Fruit fly (Drosophila melanogaster) whole organism, wandering third instar larva: ENCODE results near the gene CG13077.

ENCODE experiments used
- Abd-B ChIP-seq: fragments of >200 bp; optimal IDR thresholded peaks from 2 replicates; lab custom pipeline; 2017; ENCODE audit warnings: missing biosample characterization, missing genetic modification characterization
- CG32264 ChIP-seq: fragments of 200-800 bp; sonication (Bioruptor generic); optimal IDR thresholded peaks from 2 replicates; lab custom pipeline; 2016; ENCODE audit warnings: missing biosample characterization, missing genetic modification characterization
- CG9705 ChIP-seq: fragments of 200-800 bp; sonication (Bioruptor generic); optimal IDR thresholded peaks from 2 replicates; lab custom pipeline; 2018; ENCODE audit warnings: missing biosample characterization, mild to moderate bottlenecking, missing genetic modification characterization
- CrebA ChIP-seq: fragments of 200-800 bp; sonication (Bioruptor generic); optimal IDR thresholded peaks from 2 replicates; lab custom pipeline; 2016; ENCODE audit warnings: missing biosample characterization, mild to moderate bottlenecking, missing genetic modification characterization, borderline replicate concordance
- Dfd ChIP-seq: fragments of >200 bp; optimal IDR thresholded peaks from 2 replicates; lab custom pipeline; 2017; ENCODE audit warnings: missing biosample characterization, missing genetic modification characterization
- Dif ChIP-seq: fragments of 200-275, 200-300 bp; sonication (Bioruptor generic); optimal IDR thresholded peaks from 2 replicates; lab custom pipeline; 2018; ENCODE audit warnings: missing biosample characterization, missing genetic modification characterization; ENCODE audit not compliant: partially characterized antibody
- GATAd ChIP-seq: sonication (Bioruptor generic); optimal IDR thresholded peaks from 2 replicates; lab custom pipeline; 2016; ENCODE audit warnings: missing biosample characterization, missing genetic modification characterization
- HLH106 ChIP-seq: fragments of 200-800 bp; optimal IDR thresholded peaks from 3 replicates; lab custom pipeline; 2019; ENCODE audit warnings: missing biosample characterization, mild to moderate bottlenecking, missing genetic modification characterization, moderate library complexity
- Hnf4 ChIP-seq: fragments of 200-800 bp; sonication (Bioruptor generic); optimal IDR thresholded peaks from 2 replicates; lab custom pipeline; 2016; ENCODE audit warnings: missing biosample characterization, mild to moderate bottlenecking, missing genetic modification characterization
- Hr78 ChIP-seq: fragments of >200 bp; optimal IDR thresholded peaks from 2 replicates; lab custom pipeline; 2017; ENCODE audit warnings: missing biosample characterization, missing genetic modification characterization
- Hr83 ChIP-seq: fragments of 200-300 bp; sonication (Bioruptor generic); optimal IDR thresholded peaks from 2 replicates; lab custom pipeline; 2016; ENCODE audit warnings: missing biosample characterization, mild to moderate bottlenecking, missing genetic modification characterization, moderate library complexity; ENCODE audit not compliant: poor library complexity, severe bottlenecking
- Jra ChIP-seq: sonication (Bioruptor generic); optimal IDR thresholded peaks from 2 replicates; lab custom pipeline; 2016; ENCODE audit warnings: missing biosample characterization, missing genetic modification characterization
- Mio ChIP-seq: sonication (Bioruptor generic); optimal IDR thresholded peaks from 2 replicates; lab custom pipeline; 2016; ENCODE audit warnings: missing biosample characterization, missing genetic modification characterization
- Myc ChIP-seq: fragments of >200 bp; optimal IDR thresholded peaks from 2 replicates; lab custom pipeline; 2017
- N ChIP-seq: fragments of >200 bp; optimal IDR thresholded peaks from 2 replicates; lab custom pipeline; 2018; ENCODE audit warnings: missing biosample characterization, missing external identifiers, missing genetic modification characterization
- OdsH ChIP-seq: fragments of 200-800 bp; sonication (Bioruptor generic); optimal IDR thresholded peaks from 2 replicates; lab custom pipeline; 2016; ENCODE audit warnings: missing biosample characterization, mild to moderate bottlenecking, missing genetic modification characterization
- Rel ChIP-seq, 2 experiments: fragments of 200-800 bp; sonication (Bioruptor generic) in 1 of 2; optimal IDR thresholded peaks; 2 replicates in 1 of 2; 3 replicates in 1 of 2; lab custom pipeline; 2016 to 2019; ENCODE audit warnings: mild to moderate bottlenecking in 2 of 2, missing biosample characterization in 2 of 2, missing genetic modification characterization in 2 of 2, moderate library complexity in 1 of 2
- Sp1 ChIP-seq: fragments of 200-800 bp; sonication (Bioruptor generic); optimal IDR thresholded peaks from 3 replicates; lab custom pipeline; 2019; ENCODE audit warnings: missing biosample characterization, mild to moderate bottlenecking, missing genetic modification characterization, moderate library complexity
- Vsx2 ChIP-seq: fragments of 200-300, 225-300 bp; sonication (Bioruptor generic); optimal IDR thresholded peaks from 2 replicates; lab custom pipeline; 2018; ENCODE audit warnings: missing biosample characterization, missing genetic modification characterization; ENCODE audit not compliant: partially characterized antibody
- br ChIP-seq: fragments of 200-800 bp; sonication (Bioruptor generic); optimal IDR thresholded peaks from 2 replicates; lab custom pipeline; 2016; ENCODE audit warnings: missing biosample characterization, missing genetic modification characterization
- brk ChIP-seq: fragments of 200-800 bp; sonication (Bioruptor generic); optimal IDR thresholded peaks from 2 replicates; lab custom pipeline; 2016; ENCODE audit warnings: missing biosample characterization, mild to moderate bottlenecking, missing genetic modification characterization
- dl ChIP-seq, 2 experiments: fragments of 175-275, 200-275 bp in 1 of 2; fragments of 200-275 bp in 1 of 2; sonication (Bioruptor generic); optimal IDR thresholded peaks; lab custom pipeline; 2018; ENCODE audit warnings: mild to moderate bottlenecking in 2 of 2, missing biosample characterization in 2 of 2, missing genetic modification characterization in 2 of 2, moderate library complexity in 2 of 2; ENCODE audit not compliant: partially characterized antibody in 2 of 2, insufficient read depth in 1 of 2
- dmrt93B ChIP-seq: fragments of 200-800 bp; sonication (Bioruptor generic); optimal IDR thresholded peaks from 2 replicates; lab custom pipeline; 2018; ENCODE audit warnings: missing biosample characterization, mild to moderate bottlenecking, missing genetic modification characterization
- dsf ChIP-seq: sonication (Bioruptor generic); optimal IDR thresholded peaks from 2 replicates; lab custom pipeline; 2016; ENCODE audit warnings: missing biosample characterization, missing genetic modification characterization, borderline replicate concordance
- ey ChIP-seq: fragments of 200-800 bp; sonication (Bioruptor generic); optimal IDR thresholded peaks from 2 replicates; lab custom pipeline; 2016; ENCODE audit warnings: missing biosample characterization, missing genetic modification characterization
- foxo ChIP-seq, 2 experiments: fragments of 200-800 bp; sonication (Bioruptor generic); optimal IDR thresholded peaks; 2 replicates in 1 of 2; 3 replicates in 1 of 2; lab custom pipeline; 2016 to 2017; ENCODE audit warnings: missing biosample characterization in 2 of 2, missing genetic modification characterization in 2 of 2
- fru ChIP-seq: fragments of 200-800 bp; sonication (Bioruptor generic); optimal IDR thresholded peaks from 3 replicates; lab custom pipeline; 2016; ENCODE audit warnings: missing biosample characterization, mild to moderate bottlenecking, missing genetic modification characterization
- h ChIP-seq: fragments of 200-800 bp; sonication (Bioruptor generic); optimal IDR thresholded peaks from 3 replicates; lab custom pipeline; 2016; ENCODE audit warnings: missing biosample characterization, mild to moderate bottlenecking, missing genetic modification characterization
- jim ChIP-seq: fragments of 175-275, 200-325 bp; sonication (Bioruptor generic); optimal IDR thresholded peaks from 2 replicates; lab custom pipeline; 2016; ENCODE audit warnings: missing biosample characterization, mild to moderate bottlenecking, missing genetic modification characterization
- lola ChIP-seq: fragments of >200 bp; optimal IDR thresholded peaks from 2 replicates; lab custom pipeline; 2017; ENCODE audit warnings: missing biosample characterization, missing genetic modification characterization
- pan ChIP-seq: fragments of >200 bp; optimal IDR thresholded peaks from 2 replicates; lab custom pipeline; 2017
- psq ChIP-seq: fragments of 200-800 bp; sonication (Bioruptor generic); optimal IDR thresholded peaks from 3 replicates; lab custom pipeline; 2017; ENCODE audit warnings: missing biosample characterization, mild to moderate bottlenecking, missing genetic modification characterization, moderate library complexity
- rgr ChIP-seq: fragments of 200-800 bp; sonication (Bioruptor generic); optimal IDR thresholded peaks from 3 replicates; lab custom pipeline; 2016; ENCODE audit warnings: missing biosample characterization, mild to moderate bottlenecking, missing genetic modification characterization
- sage ChIP-seq: fragments of 200-800 bp; sonication (Bioruptor generic); optimal IDR thresholded peaks from 2 replicates; lab custom pipeline; 2016; ENCODE audit warnings: missing biosample characterization, mild to moderate bottlenecking, missing genetic modification characterization
- sv ChIP-seq: fragments of 200-800 bp; sonication (Bioruptor generic); optimal IDR thresholded peaks from 3 replicates; lab custom pipeline; 2016; ENCODE audit warnings: missing biosample characterization, missing genetic modification characterization
- tai ChIP-seq: sonication (Bioruptor generic); optimal IDR thresholded peaks from 2 replicates; lab custom pipeline; 2016; ENCODE audit warnings: missing biosample characterization, missing genetic modification characterization
- usp ChIP-seq: fragments of >200 bp; optimal IDR thresholded peaks from 2 replicates; lab custom pipeline; 2017; ENCODE audit warnings: missing biosample characterization, missing genetic modification characterization
- woc ChIP-seq: sonication (Bioruptor generic); optimal IDR thresholded peaks from 2 replicates; lab custom pipeline; 2016; ENCODE audit warnings: missing biosample characterization, mild to moderate bottlenecking, missing genetic modification characterization

Gene CG13077

DNA sequence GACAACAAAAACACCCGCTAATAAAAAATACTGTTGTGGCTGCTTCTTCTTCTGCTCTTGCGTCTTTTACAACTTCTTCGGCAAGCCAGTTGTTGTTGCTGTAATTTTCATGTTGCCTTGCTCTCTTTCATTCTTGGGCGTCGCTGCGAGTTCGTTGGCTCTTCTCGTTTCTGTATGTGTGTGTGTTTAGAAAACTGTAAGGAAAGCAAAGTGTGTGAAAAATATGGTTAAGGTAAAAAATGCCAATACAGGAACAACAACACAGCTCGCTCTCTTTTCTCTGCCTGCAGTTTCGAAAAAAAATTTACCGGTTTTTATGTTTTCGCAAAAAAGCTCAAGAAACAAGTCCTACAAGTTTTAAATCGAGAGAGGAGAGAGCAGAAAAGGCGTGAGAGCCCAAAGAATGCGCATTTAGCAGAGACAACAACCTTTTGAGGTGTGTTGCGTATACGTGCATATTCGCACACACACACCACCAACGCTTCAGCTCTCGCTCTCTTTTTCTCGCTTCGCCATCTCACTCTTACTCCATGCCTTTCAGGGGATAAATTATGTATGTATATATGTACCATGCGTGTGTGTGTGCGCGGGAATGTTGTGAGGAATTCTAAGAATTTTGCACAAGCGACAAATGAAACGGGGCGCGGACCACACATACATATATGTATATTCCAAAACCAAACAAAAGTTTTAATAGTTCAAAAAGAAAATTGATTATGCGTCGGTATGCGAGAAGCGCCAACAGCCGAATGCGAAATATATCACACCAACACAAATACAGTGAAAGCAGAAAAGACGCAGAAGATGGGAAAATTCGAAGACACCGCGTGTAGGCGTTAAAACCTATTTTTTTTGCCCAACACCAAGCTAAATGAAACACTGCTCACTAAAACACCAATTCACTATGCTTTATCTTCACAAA, 6.2 kb downstream of the CG13077 start:
- TF ChIP-seq Abd-B (no peak), GATAd (GFP tag; lab: Kevin White, UChicago) (no peak), Hr83 (GFP tag; lab: Kevin White, UChicago) (peak; percentile 70), HLH106 (no peak), dl (GFP tag; optimal IDR thresholded peaks at IDR 0.05; lab: Kevin White, UChicago; ENCODE audit: insufficient read depth in 1 of 2, partially characterized antibody in 2 of 2) (peak; percentile 70 to 77), dmrt93B (no peak), woc (no peak), ey (GFP tag; lab: Kevin White, UChicago) (no peak), sage (GFP tag; lab: Kevin White, UChicago) (no peak), fru (peak; percentile 22), Hnf4 (no peak), Mio (GFP tag; lab: Kevin White, UChicago) (no peak), Myc (lab: Kevin White, UChicago) (no peak), tai (GFP tag; lab: Kevin White, UChicago) (peak; percentile 46), foxo (GFP tag; optimal IDR thresholded peaks at IDR 0.05; lab: Kevin White, UChicago) (no peak), N (GFP tag; lab: Kevin White, UChicago) (peak; percentile 94), Sp1 (no peak), CrebA (GFP tag; lab: Kevin White, UChicago) (no peak), lola (no peak), br (GFP tag; lab: Kevin White, UChicago) (no peak), Dfd (no peak), rgr (GFP tag; lab: Kevin White, UChicago) (no peak), psq (GFP tag; lab: Kevin White, UChicago) (peak; percentile 91), usp (no peak), Hr78 (GFP tag; lab: Kevin White, UChicago) (no peak), pan (no peak), Jra (no peak), CG32264 (GFP tag; lab: Kevin White, UChicago) (no peak), Rel (GFP tag; optimal IDR thresholded peaks at IDR 0.05; lab: Kevin White, UChicago) (no peak), Rel (tag; optimal IDR thresholded peaks at IDR 0.05; lab: Kevin White, UChicago) (no peak), CG9705 (GFP tag; lab: Kevin White, UChicago) (no peak), OdsH (GFP tag; lab: Kevin White, UChicago) (no peak), dsf (GFP tag; lab: Kevin White, UChicago) (no peak), sv (GFP tag; lab: Kevin White, UChicago) (no peak), jim (GFP tag; lab: Kevin White, UChicago) (no peak), h (GFP tag; lab: Kevin White, UChicago) (peak; percentile 5), brk (peak; percentile 86), Dif (GFP tag; lab: Kevin White, UChicago) (peak; percentile 84), Vsx2 (peak; percentile 22)

DNA sequence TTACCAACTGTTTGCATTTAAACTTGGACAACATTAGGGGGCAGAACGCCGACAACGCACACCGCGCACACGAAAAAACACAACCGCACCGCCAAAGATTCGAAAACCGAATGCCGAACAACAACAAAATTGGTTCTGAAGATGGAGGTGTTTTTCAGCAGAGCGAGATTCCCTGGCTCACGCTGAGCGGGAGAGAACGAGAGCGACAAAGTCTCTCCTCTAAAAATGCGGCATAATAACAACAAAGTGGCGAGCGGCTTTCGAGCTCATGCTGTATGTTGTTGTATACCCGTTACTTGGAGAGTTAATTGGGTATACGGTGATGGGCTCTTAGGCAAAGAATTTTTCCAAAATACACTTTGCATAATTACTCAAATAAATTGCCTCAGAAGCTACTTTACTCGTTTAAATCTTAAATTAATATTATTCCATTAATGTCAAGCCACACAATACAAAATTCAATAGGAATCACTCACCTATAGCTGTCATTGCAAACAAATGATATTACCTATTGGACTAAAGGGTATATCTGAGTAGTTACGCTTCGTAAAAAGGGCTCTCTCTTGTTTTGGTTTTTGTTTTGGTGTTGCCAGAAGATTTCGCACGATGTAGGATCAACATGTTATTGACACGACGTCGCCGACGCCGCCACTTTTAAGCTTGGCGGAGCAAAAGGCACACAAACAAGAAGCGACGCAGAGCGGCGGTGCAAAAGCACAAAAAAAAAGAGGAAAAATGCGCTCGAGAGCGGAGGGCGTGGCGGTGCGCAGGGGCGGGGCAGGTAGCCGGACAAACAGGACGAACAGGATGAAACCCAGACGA, 7.0 kb downstream of the CG13077 start:
- TF ChIP-seq foxo (GFP tag; optimal IDR thresholded peaks at IDR 0.05; lab: Kevin White, UChicago) (peak; percentile 29 to 94), brk (peak; percentile 68), HLH106 (peak; percentile 94), tai (GFP tag; lab: Kevin White, UChicago) (no peak), CG32264 (GFP tag; lab: Kevin White, UChicago) (peak; percentile 83), CG9705 (GFP tag; lab: Kevin White, UChicago) (peak; percentile 84), Jra (peak; percentile 42), dl (GFP tag; optimal IDR thresholded peaks at IDR 0.05; lab: Kevin White, UChicago; ENCODE audit: insufficient read depth in 1 of 2, partially characterized antibody in 2 of 2) (peak; percentile 68 to 79), h (GFP tag; lab: Kevin White, UChicago) (peak; percentile 94), Dfd (no peak), CrebA (GFP tag; lab: Kevin White, UChicago) (no peak), br (GFP tag; lab: Kevin White, UChicago) (peak; percentile 92), N (GFP tag; lab: Kevin White, UChicago) (no peak), Myc (lab: Kevin White, UChicago) (no peak), Sp1 (peak; percentile 94), jim (GFP tag; lab: Kevin White, UChicago) (peak; percentile 96), sv (GFP tag; lab: Kevin White, UChicago) (peak; percentile 83), Mio (GFP tag; lab: Kevin White, UChicago) (peak; percentile 25), Hnf4 (peak; percentile 84), psq (GFP tag; lab: Kevin White, UChicago) (peak; percentile 92), Vsx2 (peak; percentile 4), Hr78 (GFP tag; lab: Kevin White, UChicago) (no peak), GATAd (GFP tag; lab: Kevin White, UChicago) (no peak), lola (no peak), Hr83 (GFP tag; lab: Kevin White, UChicago) (peak; percentile 53), Abd-B (no peak), pan (peak; percentile 74), sage (GFP tag; lab: Kevin White, UChicago) (peak; percentile 82), dmrt93B (peak; percentile 89), Dif (GFP tag; lab: Kevin White, UChicago) (peak; percentile 93), rgr (GFP tag; lab: Kevin White, UChicago) (peak; percentile 91), fru (peak; percentile 96), woc (peak; percentile 99), OdsH (GFP tag; lab: Kevin White, UChicago) (peak; percentile 94), dsf (GFP tag; lab: Kevin White, UChicago) (peak; percentile 3), usp (no peak)
